Worm (Caenorhabditis elegans): ENCODE data around the gene nhr-152.

DNA sequence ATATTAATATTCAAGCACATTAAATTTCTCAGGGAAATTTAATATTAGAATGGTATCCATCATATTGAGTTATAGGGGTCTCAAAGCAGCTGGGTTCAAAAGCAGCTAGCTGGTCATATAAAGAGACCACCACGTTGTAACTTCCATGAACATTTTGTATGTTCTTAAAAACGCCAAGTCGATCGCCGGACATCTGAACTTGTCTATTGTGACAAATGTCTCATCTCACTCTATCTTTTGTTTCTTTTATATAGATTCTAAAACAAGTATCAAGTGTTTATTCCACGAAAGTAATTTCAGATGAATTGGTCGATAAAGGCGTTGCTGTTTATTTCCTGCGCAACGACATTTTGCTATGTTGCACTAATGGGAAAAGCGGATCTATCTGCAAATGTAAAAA, 10.7 kb downstream of the nhr-152 start, which contains the start of gene ZK105.3:
- no peak for TF ChIP-seq ref-1 (GFP tag; conservative IDR thresholded peaks at IDR 0.05)
- no peak for TF ChIP-seq med-1 (GFP tag; optimal IDR thresholded peaks at IDR 0.05; ENCODE audit: insufficient read depth)
- no peak for TF ChIP-seq cog-1 (tag; optimal IDR thresholded peaks at IDR 0.05)
- no peak for TF ChIP-seq ztf-29 (GFP tag; IDR thresholded peaks at IDR 0.05)
- TF ChIP-seq tab-1 (GFP tag; IDR thresholded peaks at IDR 0.05) = no peak
- no peak for TF ChIP-seq flt-1 (GFP tag; IDR thresholded peaks at IDR 0.05)
- TF ChIP-seq T22C8.4 (GFP tag; IDR thresholded peaks at IDR 0.05) = no peak
- no peak for TF ChIP-seq klf-2 (GFP tag; conservative IDR thresholded peaks at IDR 0.05)

Data from whole organism, midembryonic.